Fruit fly (Drosophila melanogaster) whole organism, embryonic: Measurements from ENCODE around the gene Cypl.
A peak's percentile ranks its signal among the peaks of the same experiment; 100 is the strongest.

Experiments
- Ada2b ChIP-seq: fragments of 200-800 bp; sonication (Bioruptor generic); IDR thresholded peaks from 2 replicates; pipeline ENCODE4 v1.3.6; 2022; ENCODE audit warnings: missing biosample characterization, missing genetic modification characterization
- CG11456 ChIP-seq: fragments of 200-800 bp; sonication (Bioruptor generic); IDR thresholded peaks from 3 replicates; pipeline ENCODE4 v1.3.6; 2022; ENCODE audit warnings: missing biosample characterization, missing genetic modification characterization
- CG12155 ChIP-seq: fragments of 200-800 bp; sonication (Bioruptor generic); optimal IDR thresholded peaks from 3 replicates; lab custom pipeline; 2016; ENCODE audit warnings: missing biosample characterization, missing genetic modification characterization
- CG12236 ChIP-seq: fragments of 200-800 bp; sonication (Bioruptor generic); optimal IDR thresholded peaks from 2 replicates; lab custom pipeline; 2016; ENCODE audit warnings: missing biosample characterization, missing genetic modification characterization
- CG12391 ChIP-seq: fragments of 200-800 bp; sonication (Bioruptor generic); optimal IDR thresholded peaks from 3 replicates; lab custom pipeline; 2018; ENCODE audit warnings: missing biosample characterization, mild to moderate bottlenecking, missing genetic modification characterization, moderate library complexity
- CG13296 ChIP-seq: fragments of 200-800 bp; sonication (Bioruptor generic); optimal IDR thresholded peaks from 3 replicates; lab custom pipeline; 2018; ENCODE audit warnings: missing biosample characterization, mild to moderate bottlenecking, missing genetic modification characterization
- CG13424 ChIP-seq: fragments of 200-800 bp; sonication (Bioruptor generic); optimal IDR thresholded peaks from 2 replicates; lab custom pipeline; 2019; ENCODE audit warnings: missing biosample characterization, mild to moderate bottlenecking, missing genetic modification characterization, moderate library complexity
- CG14050 ChIP-seq: fragments of 200-800 bp; sonication (Bioruptor generic); IDR thresholded peaks from 3 replicates; pipeline ENCODE4 v1.3.6; 2022; ENCODE audit warnings: missing biosample characterization, missing genetic modification characterization
- CG1529 ChIP-seq: fragments of 200-800 bp; sonication (Bioruptor generic); optimal IDR thresholded peaks from 3 replicates; lab custom pipeline; 2018; ENCODE audit warnings: missing biosample characterization, missing genetic modification characterization
- CG17328 ChIP-seq: fragments of 200-800 bp; sonication (Bioruptor generic); IDR thresholded peaks from 2 replicates; pipeline ENCODE4 v1.3.6; 2022; ENCODE audit warnings: missing biosample characterization, missing genetic modification characterization
- CG32532 ChIP-seq: fragments of 200-800 bp; sonication (Bioruptor generic); IDR thresholded peaks from 2 replicates; pipeline ENCODE4 v1.3.6; 2022; ENCODE audit warnings: missing biosample characterization, missing genetic modification characterization
- CG32767 ChIP-seq: fragments of 200-800 bp; sonication (Bioruptor generic); IDR thresholded peaks from 2 replicates; pipeline ENCODE4 v1.3.6; 2022; ENCODE audit warnings: missing biosample characterization, missing genetic modification characterization
- CG34224 ChIP-seq: fragments of 200-800 bp; sonication (Bioruptor generic); IDR thresholded peaks from 3 replicates; pipeline ENCODE4 v1.3.6; 2022; ENCODE audit warnings: missing biosample characterization, missing genetic modification characterization; ENCODE audit not compliant: partially characterized antibody
- CG34422 ChIP-seq: fragments of 200-800 bp; sonication (Bioruptor generic); IDR thresholded peaks from 3 replicates; pipeline ENCODE4 v1.3.6; 2022; ENCODE audit warnings: missing biosample characterization, missing genetic modification characterization
- CG3838 ChIP-seq: fragments of 200-800 bp; sonication (Bioruptor generic); optimal IDR thresholded peaks from 3 replicates; lab custom pipeline; 2016; ENCODE audit warnings: missing biosample characterization, missing genetic modification characterization
- CG4424 ChIP-seq: fragments of 200-800 bp; sonication (Bioruptor generic); optimal IDR thresholded peaks from 3 replicates; lab custom pipeline; 2016; ENCODE audit warnings: missing biosample characterization, missing genetic modification characterization
- CG4707 ChIP-seq: fragments of 200-800 bp; sonication (Bioruptor generic); optimal IDR thresholded peaks from 2 replicates; lab custom pipeline; 2018; ENCODE audit warnings: missing biosample characterization, mild to moderate bottlenecking, missing genetic modification characterization, moderate library complexity
- CG6654 ChIP-seq: fragments of 200-800 bp; sonication (Bioruptor generic); optimal IDR thresholded peaks from 2 replicates; lab custom pipeline; 2017; ENCODE audit warnings: missing biosample characterization, mild to moderate bottlenecking, missing genetic modification characterization
- CG8290 ChIP-seq, 3 experiments: fragments of 200-800 bp; sonication (Bioruptor generic); optimal IDR thresholded peaks; 2 replicates each; lab custom pipeline; 2016 to 2019; ENCODE audit warnings: missing biosample characterization in 3 of 3, missing genetic modification characterization in 3 of 3, mild to moderate bottlenecking in 2 of 3, moderate library complexity in 1 of 3
- CG9817 ChIP-seq: fragments of 200-800 bp; sonication (Bioruptor generic); optimal IDR thresholded peaks from 2 replicates; lab custom pipeline; 2018; ENCODE audit warnings: missing biosample characterization, mild to moderate bottlenecking, missing genetic modification characterization, moderate library complexity
- CG9932 ChIP-seq: fragments of 200-800 bp; sonication (Bioruptor generic); IDR thresholded peaks from 2 replicates; pipeline ENCODE4 v1.3.6; 2022; ENCODE audit warnings: missing biosample characterization, missing genetic modification characterization
- Dad ChIP-seq: fragments of 200-800 bp; sonication (Bioruptor generic); optimal IDR thresholded peaks from 3 replicates; lab custom pipeline; 2016; ENCODE audit warnings: missing biosample characterization, missing genetic modification characterization
- ERR ChIP-seq: fragments of 200-800 bp; sonication (Bioruptor generic); optimal IDR thresholded peaks from 2 replicates; lab custom pipeline; 2016; ENCODE audit warnings: missing biosample characterization, missing genetic modification characterization
- Hmx ChIP-seq: fragments of 200-800 bp; sonication (Bioruptor generic); optimal IDR thresholded peaks from 2 replicates; lab custom pipeline; 2016; ENCODE audit warnings: missing biosample characterization, missing genetic modification characterization
- Hr51 ChIP-seq, 2 experiments: fragments of 200-800 bp; sonication (Bioruptor generic); optimal IDR thresholded peaks; 2 replicates in 1 of 2; 3 replicates in 1 of 2; lab custom pipeline; 2016 to 2018; ENCODE audit warnings: missing biosample characterization in 2 of 2, missing genetic modification characterization in 2 of 2, mild to moderate bottlenecking in 1 of 2, moderate library complexity in 1 of 2
- Kr ChIP-seq: fragments of 200-800 bp; sonication (Bioruptor generic); optimal IDR thresholded peaks from 2 replicates; lab custom pipeline; 2017; ENCODE audit warnings: missing biosample characterization, mild to moderate bottlenecking, missing genetic modification characterization
- NFAT ChIP-seq: fragments of 200-800 bp; sonication (Bioruptor generic); IDR thresholded peaks from 2 replicates; pipeline ENCODE4 v1.3.6; 2022; ENCODE audit warnings: missing biosample characterization, missing genetic modification characterization
- Poxn ChIP-seq: fragments of 200-800 bp; sonication (Bioruptor generic); IDR thresholded peaks from 2 replicates; pipeline ENCODE4 v1.3.6; 2022; ENCODE audit warnings: missing biosample characterization, missing genetic modification characterization
- Six4 ChIP-seq: fragments of 200-800 bp; sonication (Bioruptor generic); optimal IDR thresholded peaks from 2 replicates; lab custom pipeline; 2016; ENCODE audit warnings: missing biosample characterization, missing genetic modification characterization
- Trl ChIP-seq, 3 experiments: fragments of >200 bp in 2 of 3; fragments of 200-800 bp in 1 of 3; sonication (Bioruptor generic) in 1 of 3; optimal IDR thresholded peaks; 2 replicates in 1 of 3; 3 replicates in 2 of 3; lab custom pipeline; 2016 to 2017; ENCODE audit warnings: missing biosample characterization in 1 of 3, missing genetic modification characterization in 1 of 3
- abd-A ChIP-seq: fragments of 200-800 bp; sonication (Bioruptor generic); optimal IDR thresholded peaks from 3 replicates; lab custom pipeline; 2019; ENCODE audit warnings: missing biosample characterization, mild to moderate bottlenecking, missing genetic modification characterization, moderate library complexity
- ara ChIP-seq: fragments of 200-800 bp; sonication (Bioruptor generic); IDR thresholded peaks from 2 replicates; pipeline ENCODE4 v1.3.6; 2022; ENCODE audit warnings: missing biosample characterization, missing genetic modification characterization
- cad ChIP-seq: fragments of >200 bp; optimal IDR thresholded peaks from 2 replicates; lab custom pipeline; 2017; ENCODE audit warnings: missing biosample characterization, missing genetic modification characterization
- cato ChIP-seq: fragments of 200-800 bp; sonication (Bioruptor generic); optimal IDR thresholded peaks from 2 replicates; lab custom pipeline; 2016; ENCODE audit warnings: missing biosample characterization, missing genetic modification characterization, borderline replicate concordance
- chinmo ChIP-seq: fragments of 200-800 bp; sonication (Bioruptor generic); IDR thresholded peaks from 4 replicates; pipeline ENCODE4 v1.3.6; 2022; ENCODE audit warnings: missing biosample characterization, missing genetic modification characterization; ENCODE audit not compliant: partially characterized antibody
- corto ChIP-seq: fragments of 200-800 bp; sonication (Bioruptor generic); optimal IDR thresholded peaks from 2 replicates; lab custom pipeline; 2016; ENCODE audit warnings: missing biosample characterization, mild to moderate bottlenecking, missing genetic modification characterization, moderate library complexity
- dan ChIP-seq: fragments of 200-800 bp; sonication (Bioruptor generic); IDR thresholded peaks from 2 replicates; pipeline ENCODE4 v1.3.6; 2022; ENCODE audit warnings: missing biosample characterization, missing genetic modification characterization
- dimm ChIP-seq: fragments of 200-800 bp; sonication (Bioruptor generic); IDR thresholded peaks from 2 replicates; pipeline ENCODE4 v1.3.6; 2022; ENCODE audit warnings: missing biosample characterization, missing genetic modification characterization
- dmrt11E ChIP-seq: fragments of 200-800 bp; sonication (Bioruptor generic); optimal IDR thresholded peaks from 3 replicates; lab custom pipeline; 2018; ENCODE audit warnings: missing biosample characterization, mild to moderate bottlenecking, missing genetic modification characterization, moderate library complexity
- eve ChIP-seq, 2 experiments: fragments of >200 bp; optimal IDR thresholded peaks; 2 replicates each; lab custom pipeline; 2017; ENCODE audit warnings: missing biosample characterization in 2 of 2, missing genetic modification characterization in 2 of 2
- ewg ChIP-seq: fragments of 200-800 bp; sonication (Bioruptor generic); optimal IDR thresholded peaks from 3 replicates; lab custom pipeline; 2017; ENCODE audit warnings: mild to moderate bottlenecking, missing biosample characterization, missing genetic modification reagents, missing genetic modification characterization
- fd96Cb ChIP-seq: fragments of 200-800 bp; sonication (Bioruptor generic); optimal IDR thresholded peaks from 2 replicates; lab custom pipeline; 2018; ENCODE audit warnings: missing biosample characterization, mild to moderate bottlenecking, missing genetic modification characterization, moderate library complexity
- gt ChIP-seq: fragments of 200-800 bp; sonication (Bioruptor generic); IDR thresholded peaks from 2 replicates; pipeline ENCODE4 v1.3.6; 2022; ENCODE audit warnings: missing biosample characterization, missing genetic modification characterization
- her ChIP-seq: fragments of 200-800 bp; sonication (Bioruptor generic); optimal IDR thresholded peaks from 2 replicates; lab custom pipeline; 2016; ENCODE audit warnings: missing biosample characterization, missing genetic modification characterization
- otp ChIP-seq: fragments of 200-800 bp; sonication (Bioruptor generic); IDR thresholded peaks from 3 replicates; pipeline ENCODE4, ENCODE4 v1.3.6; 2022; ENCODE audit warnings: missing biosample characterization, missing genetic modification characterization
- phol ChIP-seq: fragments of 200-800 bp; sonication (Bioruptor generic); optimal IDR thresholded peaks from 3 replicates; lab custom pipeline; 2018; ENCODE audit warnings: missing biosample characterization, mild to moderate bottlenecking, missing genetic modification characterization, moderate library complexity
- run ChIP-seq: fragments of 200-800 bp; sonication (Bioruptor generic); optimal IDR thresholded peaks from 3 replicates; lab custom pipeline; 2018; ENCODE audit warnings: missing biosample characterization, mild to moderate bottlenecking, missing genetic modification characterization
- scrt ChIP-seq: fragments of 200-800 bp; sonication (Bioruptor generic); optimal IDR thresholded peaks from 2 replicates; lab custom pipeline; 2018; ENCODE audit warnings: missing biosample characterization, mild to moderate bottlenecking, missing genetic modification characterization, moderate library complexity
- stwl ChIP-seq: fragments of 200-800 bp; sonication (Bioruptor generic); optimal IDR thresholded peaks from 3 replicates; lab custom pipeline; 2018; ENCODE audit warnings: missing biosample characterization, mild to moderate bottlenecking, missing genetic modification characterization, moderate library complexity

The Cypl gene

DNA sequence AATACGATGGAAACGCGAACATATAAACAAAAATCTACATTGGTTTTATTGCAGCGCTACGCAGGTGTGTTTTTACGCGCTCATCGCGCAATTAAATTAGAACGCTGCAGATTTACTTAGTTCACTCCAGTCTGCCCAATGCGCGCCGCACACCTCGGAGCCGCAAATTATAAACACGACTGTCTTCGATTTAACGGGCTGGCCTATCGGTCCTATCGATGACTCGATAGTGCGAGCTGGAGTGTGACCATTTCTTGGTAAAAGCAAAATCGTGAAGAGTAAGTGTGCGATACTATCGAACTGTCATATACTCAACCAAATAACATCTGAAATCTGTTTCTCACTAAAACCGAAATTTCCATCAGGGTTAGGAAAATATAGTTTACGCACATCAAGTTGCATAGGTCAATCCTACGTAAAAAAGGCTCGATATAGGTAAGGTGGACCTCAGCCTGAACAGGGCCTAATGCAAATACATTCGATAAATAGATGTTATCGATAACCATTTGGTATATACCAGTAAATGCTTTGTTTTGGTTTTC, 2.2 kb downstream of the Cypl start, which contains the start of the genes klar and BORCS6 (continued):
- peak; percentile 97 for TF ChIP-seq CG34224
- peak; percentile 3 for TF ChIP-seq cad (GFP tag; lab: Kevin White, UChicago)
- peak in 1 of 2 experiments; percentile 74 for TF ChIP-seq eve (GFP tag; optimal IDR thresholded peaks at IDR 0.05; lab: Kevin White, UChicago)
- TF ChIP-seq CG32767 (GFP tag; lab: Robert Waterston, UW): no peak
- TF ChIP-seq gt: no peak
- TF ChIP-seq Six4 (GFP tag; lab: Kevin White, UChicago): no peak
- peak; percentile 75 for TF ChIP-seq phol (tag; lab: Kevin White, UChicago)
- peak; percentile 27 for TF ChIP-seq CG4707 (GFP tag; lab: Kevin White, UChicago)
- no peak; the same call in 2 of the 3 replicates for TF ChIP-seq CG14050
- TF ChIP-seq scrt (GFP tag; lab: Kevin White, UChicago): peak; percentile 23
- TF ChIP-seq CG13424 (tag; lab: Kevin White, UChicago): peak; percentile 64
- TF ChIP-seq dmrt11E: peak; percentile 42
- TF ChIP-seq ewg (GFP tag; lab: Kevin White, UChicago): peak; percentile 19
- TF ChIP-seq CG9932: peak; percentile 87
- TF ChIP-seq CG12236: peak; percentile 18
- TF ChIP-seq chinmo: peak; percentile 95
- no peak for TF ChIP-seq corto
- no peak for TF ChIP-seq CG11456 (GFP tag; lab: Robert Waterston, UW)
- peak; percentile 42 to 63 for TF ChIP-seq Hr51 (GFP tag; optimal IDR thresholded peaks at IDR 0.05; lab: Kevin White, UChicago)
- peak; percentile 94 for TF ChIP-seq CG8290 (GFP tag; optimal IDR thresholded peaks at IDR 0.05; lab: Kevin White, UChicago)
- TF ChIP-seq CG8290 (tag; optimal IDR thresholded peaks at IDR 0.05; lab: Kevin White, UChicago): peak; percentile 80 to 85
- TF ChIP-seq abd-A (tag; lab: Kevin White, UChicago): peak; percentile 57
- no peak for TF ChIP-seq dan (GFP tag; lab: Robert Waterston, UW)
- TF ChIP-seq CG12155 (GFP tag; lab: Kevin White, UChicago): peak; percentile 46
- TF ChIP-seq Trl (optimal IDR thresholded peaks at IDR 0.05; lab: Kevin White, UChicago): peak in 1 of 2 experiments; percentile 13
- peak; percentile 59 for TF ChIP-seq Trl (GFP tag; optimal IDR thresholded peaks at IDR 0.05; lab: Kevin White, UChicago)
- peak; percentile 75 for TF ChIP-seq ERR (GFP tag; lab: Kevin White, UChicago)
- TF ChIP-seq Ada2b (GFP tag; lab: Robert Waterston, UW): peak; percentile 12; the same call in 1 of the 2 replicates
- TF ChIP-seq CG17328 (GFP tag; lab: Robert Waterston, UW): peak; percentile 11; the same call in 1 of the 2 replicates
- peak; percentile 90 for TF ChIP-seq stwl
- peak; percentile 52 for TF ChIP-seq Dad (GFP tag; lab: Kevin White, UChicago)
- TF ChIP-seq ara (GFP tag; lab: Robert Waterston, UW): no peak
- TF ChIP-seq run (tag; lab: Kevin White, UChicago): peak; percentile 29
- peak; percentile 77 for TF ChIP-seq CG32532
- peak; percentile 15 for TF ChIP-seq fd96Cb (tag; lab: Kevin White, UChicago)
- no peak for TF ChIP-seq CG3838 (GFP tag; lab: Kevin White, UChicago)
- 0 out of 3 replicates have a peak, but pooled peaks have one; percentile 51 for TF ChIP-seq otp (GFP tag; lab: Robert Waterston, UW)
- no peak for TF ChIP-seq Kr (GFP tag; lab: Kevin White, UChicago)
- peak; percentile 63; the same call in 2 of the 3 replicates for TF ChIP-seq CG34422
- TF ChIP-seq NFAT: peak; percentile 19
- TF ChIP-seq CG13296 (GFP tag; lab: Kevin White, UChicago): peak; percentile 61
- peak; percentile 79 for TF ChIP-seq CG12391 (tag; lab: Kevin White, UChicago)
- no peak for TF ChIP-seq cato (GFP tag; lab: Kevin White, UChicago)
- peak; percentile 52 for TF ChIP-seq her (GFP tag; lab: Kevin White, UChicago)
- no peak for TF ChIP-seq CG6654 (GFP tag; lab: Kevin White, UChicago)
- no peak for TF ChIP-seq Hmx
- peak; percentile 64 for TF ChIP-seq CG9817 (tag; lab: Kevin White, UChicago)
- TF ChIP-seq Poxn (GFP tag; lab: Robert Waterston, UW): no peak
- TF ChIP-seq dimm: no peak
- TF ChIP-seq CG1529: no peak
- TF ChIP-seq CG4424 (GFP tag; lab: Kevin White, UChicago): no peak
